Fruit fly (Drosophila melanogaster): ENCODE measurements around the gene Cad96Ca.

- TF ChIP-seq psq (optimal IDR thresholded peaks at IDR 0.05) (no peak), insv (optimal IDR thresholded peaks at IDR 0.05) (no peak), ttk (optimal IDR thresholded peaks at IDR 0.05) (no peak), Myc (optimal IDR thresholded peaks at IDR 0.05) (no peak), h (optimal IDR thresholded peaks at IDR 0.05) (no peak), Sin3A (optimal IDR thresholded peaks at IDR 0.05) (no peak)
Observed at dm6 chr3R:25208767-25209075, 638 bp upstream of the Cad96Ca start.

Data from Kc167 (cell line).